Worm (Caenorhabditis elegans) whole organism, young adult: Measurements from ENCODE around the gene str-15.

Experiments used
- C17E4.6 ChIP-seq: fragments of 200-800 bp; sonication (Bioruptor generic); IDR thresholded peaks from 2 replicates; pipeline ENCODE4 v1.3.6; 2022; ENCODE audit warnings: missing genetic modification reagents, missing genetic modification characterization, missing compliant biosample characterization
- F57A8.1 ChIP-seq: fragments of 200-800 bp; sonication (Bioruptor generic); optimal IDR thresholded peaks from 2 replicates; lab custom pipeline; 2018; ENCODE audit warnings: mild to moderate bottlenecking, missing genetic modification characterization, moderate library complexity, missing compliant biosample characterization
- aptf-3 ChIP-seq: fragments of 200-800 bp; sonication (Bioruptor generic); IDR thresholded peaks from 2 replicates; pipeline ENCODE4 v1.3.6; 2022; ENCODE audit warnings: missing genetic modification characterization, missing compliant biosample characterization
- attf-6 ChIP-seq: fragments of 200-800 bp; sonication (Bioruptor generic); IDR thresholded peaks from 2 replicates; pipeline ENCODE4 v1.3.6; 2022; ENCODE audit warnings: missing genetic modification reagents, missing genetic modification characterization, missing compliant biosample characterization
- dox-1 ChIP-seq: fragments of 200-800 bp; sonication (Bioruptor generic); IDR thresholded peaks from 2 replicates; pipeline ENCODE4 v1.3.6; 2022; ENCODE audit warnings: missing genetic modification reagents, missing genetic modification characterization, missing compliant biosample characterization
- efl-1 ChIP-seq: fragments of 150-350 bp; optimal IDR thresholded peaks from 2 replicates; lab custom pipeline; 2014; ENCODE audit warnings: missing biosample characterization, missing genetic modification reagents, missing genetic modification characterization
- lin-26 ChIP-seq: fragments of 200-800 bp; sonication (Bioruptor generic); IDR thresholded peaks from 2 replicates; pipeline ENCODE4 v1.3.6; 2022; ENCODE audit warnings: missing genetic modification reagents, missing genetic modification characterization, missing compliant biosample characterization
- mcd-1 ChIP-seq: fragments of 200-800 bp; sonication (Bioruptor generic); IDR thresholded peaks from 2 replicates; pipeline ENCODE4 v1.3.6; 2022; ENCODE audit warnings: missing genetic modification reagents, missing genetic modification characterization, missing compliant biosample characterization
- nhr-179 ChIP-seq: sonication (generic microtip); optimal IDR thresholded peaks from 2 replicates; lab custom pipeline; 2016; ENCODE audit warnings: mild to moderate bottlenecking, missing genetic modification characterization, missing compliant biosample characterization
- rec-8 ChIP-seq, 2 experiments: sonication (generic microtip); optimal IDR thresholded peaks; 2 replicates each; lab custom pipeline; 2016; ENCODE audit warnings: mild to moderate bottlenecking in 2 of 2, missing genetic modification characterization in 2 of 2, missing genetic modification reagents in 2 of 2, missing genotype in 2 of 2, missing biosample characterization in 1 of 2, missing compliant biosample characterization in 1 of 2, moderate library complexity in 1 of 2
- sptf-2 ChIP-seq: fragments of 200-800 bp; sonication (Bioruptor generic); optimal IDR thresholded peaks from 2 replicates; lab custom pipeline; 2018; ENCODE audit warnings: mild to moderate bottlenecking, missing genetic modification characterization, missing compliant biosample characterization

DNA sequence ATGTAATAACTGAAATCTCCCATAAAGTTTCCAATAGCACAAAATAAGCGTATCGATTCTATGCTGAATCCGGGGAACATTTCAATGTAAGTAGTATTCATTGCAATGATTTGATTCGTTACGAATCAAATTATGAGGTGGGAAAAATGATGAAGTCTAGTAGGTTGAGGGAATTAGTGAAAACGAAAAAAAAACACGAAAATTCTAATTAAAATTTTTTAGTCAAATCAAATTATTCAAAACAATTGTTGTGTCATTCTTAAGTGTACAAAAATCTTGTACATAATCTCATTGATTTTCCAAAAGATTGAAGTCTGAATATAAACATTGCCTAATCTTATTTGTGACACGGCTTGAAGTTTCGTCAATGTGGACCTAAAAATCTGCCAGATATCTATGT lies 34.2 kb downstream of the str-15 start, which contains the start of gene srw-29:
- no peak for TF ChIP-seq dox-1 (GFP tag; lab: Robert Waterston, UW)
- no peak for TF ChIP-seq lin-26
- no peak for TF ChIP-seq rec-8 (tag; optimal IDR thresholded peaks at IDR 0.05; lab: Kevin White, UChicago)
- TF ChIP-seq aptf-3 (GFP tag; lab: Robert Waterston, UW) = no peak
- no peak for TF ChIP-seq efl-1 (GFP tag; lab: Kevin White, UChicago)
- TF ChIP-seq mcd-1 (GFP tag; lab: Robert Waterston, UW) = no peak
- TF ChIP-seq nhr-179 = no peak
- TF ChIP-seq sptf-2 (GFP tag; lab: Kevin White, UChicago) = no peak
- no peak for TF ChIP-seq F57A8.1 (GFP tag; lab: Kevin White, UChicago)
- TF ChIP-seq C17E4.6 (GFP tag; lab: Robert Waterston, UW) = no peak
- no peak for TF ChIP-seq attf-6 (GFP tag; lab: Robert Waterston, UW)
